Worm (Caenorhabditis elegans): Measurements from ENCODE around the gene F31F7.1.

Gene F31F7.1

ce11 chrV:6278117-6279081 lies 2.2 kb downstream of the F31F7.1 start, which contains the start of gene fil-2:
Gene fil-2, plus strand, starts transcription at chrV:6279031.
- TF ChIP-seq tbp1 (GFP tag; optimal IDR thresholded peaks at IDR 0.05) (peak; percentile 54), lsl-1 (GFP tag; optimal IDR thresholded peaks at IDR 0.05) (no peak), ccch-3 (GFP tag; optimal IDR thresholded peaks at IDR 0.05) (no peak), nhr-80 (tag; optimal IDR thresholded peaks at IDR 0.05) (peak; percentile 83), hsf-1 (GFP tag; IDR thresholded peaks at IDR 0.05) (no peak), gei-17 (GFP tag; optimal IDR thresholded peaks at IDR 0.05) (peak; percentile 63), rec-8 (tag; optimal IDR thresholded peaks at IDR 0.05) (no peak), dpff-1 (tag; optimal IDR thresholded peaks at IDR 0.05) (peak; percentile 57), madf-3 (GFP tag; IDR thresholded peaks at IDR 0.05) (peak; percentile 56; the same call in 1 of the 2 replicates), F37B4.10 (GFP tag; IDR thresholded peaks at IDR 0.05) (0 out of 2 replicates have a peak, but pooled peaks have one; percentile 4), zim-3 (tag; optimal IDR thresholded peaks at IDR 0.05) (peak; percentile 31), egl-44 (GFP tag; IDR thresholded peaks at IDR 0.05) (peak; percentile 62; the same call in 1 of the 2 replicates), hlh-26 (GFP tag; conservative IDR thresholded peaks at IDR 0.05) (no peak), aptf-2 (GFP tag; conservative IDR thresholded peaks at IDR 0.05) (no peak), aptf-3 (GFP tag; IDR thresholded peaks at IDR 0.05) (no peak), him-1 (tag; optimal IDR thresholded peaks at IDR 0.05) (no peak), hmg-20 (GFP tag; IDR thresholded peaks at IDR 0.05) (0 out of 2 replicates have a peak, but pooled peaks have one; percentile 19), nfya-2 (GFP tag; IDR thresholded peaks at IDR 0.05) (no peak), chd-7 (tag; optimal IDR thresholded peaks at IDR 0.05) (peak; percentile 57), repo-1 (tag; optimal IDR thresholded peaks at IDR 0.05) (peak; percentile 94), nhr-90 (tag; optimal IDR thresholded peaks at IDR 0.05) (no peak), Y53F4B.3 (GFP tag; IDR thresholded peaks at IDR 0.05) (no peak), dpl-1 (GFP tag; optimal IDR thresholded peaks at IDR 0.05) (no peak), lir-1 (GFP tag; conservative IDR thresholded peaks at IDR 0.05) (no peak), D2030.7 (GFP tag; IDR thresholded peaks at IDR 0.05) (no peak), B0261.1 (tag; optimal IDR thresholded peaks at IDR 0.05) (no peak), lin-35 (GFP tag; optimal IDR thresholded peaks at IDR 0.05) (no peak), hmg-1.2 (GFP tag; IDR thresholded peaks at IDR 0.05) (0 out of 2 replicates have a peak, but pooled peaks have one; percentile 21), pha-4 (tag; optimal IDR thresholded peaks at IDR 0.05) (no peak), ekl-4 (GFP tag; IDR thresholded peaks at IDR 0.05) (0 out of 2 replicates have a peak, but pooled peaks have one; percentile 65), somi-1 (GFP tag; optimal IDR thresholded peaks at IDR 0.05) (no peak), K11D2.4 (GFP tag; IDR thresholded peaks at IDR 0.05) (peak; percentile 40), let-526 (GFP tag; IDR thresholded peaks at IDR 0.05) (0 out of 2 replicates have a peak, but pooled peaks have one; percentile 25), ceh-79 (tag; optimal IDR thresholded peaks at IDR 0.05) (peak; percentile 39), let-607 (tag; optimal IDR thresholded peaks at IDR 0.05) (peak in 1 of 2 experiments; percentile 4), ztf-25 (GFP tag; IDR thresholded peaks at IDR 0.05) (no peak), athp-1 (tag; optimal IDR thresholded peaks at IDR 0.05) (no peak), pbrm-1 (GFP tag; IDR thresholded peaks at IDR 0.05) (no peak; the same call in 1 of the 2 replicates), efl-1 (GFP tag; optimal IDR thresholded peaks at IDR 0.05) (no peak), F52B5.7 (tag; optimal IDR thresholded peaks at IDR 0.05) (peak; percentile 12), ZK185.1 (tag; optimal IDR thresholded peaks at IDR 0.05; ENCODE audit: poor library complexity, severe bottlenecking) (peak; percentile 65), Y79H2A.3 (GFP tag; conservative IDR thresholded peaks at IDR 0.05) (no peak), T26A5.8 (tag; optimal IDR thresholded peaks at IDR 0.05) (peak; percentile 17), ztf-18 (tag; optimal IDR thresholded peaks at IDR 0.05) (no peak), atf-7 (tag; optimal IDR thresholded peaks at IDR 0.05) (peak; percentile 80), fkh-3 (tag; optimal IDR thresholded peaks at IDR 0.05) (peak; percentile 29)

All from whole organism, young adult.